Worm (Caenorhabditis elegans) whole organism, L2 larva: ENCODE data around the gene gst-32.

Source experiments
- C34F6.9 ChIP-seq: fragments of 150-350 bp; optimal IDR thresholded peaks from 2 replicates; lab custom pipeline; 2014; ENCODE audit warnings: missing biosample characterization, missing genetic modification characterization
- F13H6.1 ChIP-seq: sonication (generic microtip); optimal IDR thresholded peaks from 2 replicates; lab custom pipeline; 2016; ENCODE audit warnings: missing genetic modification characterization, missing compliant biosample characterization
- R02D3.7 ChIP-seq: fragments of 150-350 bp; optimal IDR thresholded peaks from 2 replicates; lab custom pipeline; 2014; ENCODE audit warnings: missing biosample characterization, missing genetic modification characterization
- Y55F3AM.14 ChIP-seq: fragments of 200-800 bp; sonication (Bioruptor generic); optimal IDR thresholded peaks from 2 replicates; lab custom pipeline; 2018; ENCODE audit warnings: mild to moderate bottlenecking, missing genetic modification characterization, missing compliant biosample characterization
- alr-1 ChIP-seq: fragments of 150-350 bp; optimal IDR thresholded peaks from 2 replicates; lab custom pipeline; 2014; ENCODE audit warnings: missing biosample characterization, missing genetic modification characterization
- aly-2 ChIP-seq: fragments of 150-350 bp; optimal IDR thresholded peaks from 2 replicates; lab custom pipeline; 2014; ENCODE audit warnings: missing biosample characterization, missing genetic modification characterization
- ama-1 ChIP-seq: fragments of 150-350 bp; optimal IDR thresholded peaks from 2 replicates; lab custom pipeline; 2018; ENCODE audit warnings: inconsistent platforms
- blmp-1 ChIP-seq: sonication (generic microtip); optimal IDR thresholded peaks from 2 replicates; lab custom pipeline; 2017; ENCODE audit warnings: missing genetic modification characterization, mild to moderate bottlenecking, missing compliant biosample characterization, antibody characterized with exemption, moderate library complexity; ENCODE audit not compliant: insufficient read depth
- ceh-16 ChIP-seq: fragments of 150-350 bp; optimal IDR thresholded peaks from 2 replicates; lab custom pipeline; 2014; ENCODE audit warnings: missing biosample characterization, missing genetic modification characterization
- ceh-82 ChIP-seq: fragments of 150-350 bp; optimal IDR thresholded peaks from 2 replicates; lab custom pipeline; 2014; ENCODE audit warnings: missing biosample characterization, missing genetic modification characterization
- crh-2 ChIP-seq: sonication (generic microtip); optimal IDR thresholded peaks from 2 replicates; lab custom pipeline; 2017; ENCODE audit warnings: missing biosample characterization, missing genetic modification characterization
- egl-27 ChIP-seq: sonication (generic microtip); optimal IDR thresholded peaks from 3 replicates; lab custom pipeline; 2017; ENCODE audit warnings: missing biosample characterization, missing genetic modification reagents, missing genetic modification characterization
- elt-1 ChIP-seq: fragments of 150-350 bp; optimal IDR thresholded peaks from 2 replicates; lab custom pipeline; 2014; ENCODE audit warnings: missing biosample characterization, missing genetic modification characterization
- elt-3 ChIP-seq: sonication (generic microtip); optimal IDR thresholded peaks from 2 replicates; lab custom pipeline; 2017; ENCODE audit warnings: missing biosample characterization, missing genetic modification characterization
- fos-1 ChIP-seq: fragments of 150-350 bp; optimal IDR thresholded peaks from 2 replicates; lab custom pipeline; 2014; ENCODE audit warnings: missing biosample characterization, missing genetic modification characterization
- lin-11 ChIP-seq: fragments of 150-350 bp; sonication (generic microtip); optimal IDR thresholded peaks from 2 replicates; lab custom pipeline; 2014; ENCODE audit warnings: missing biosample characterization, missing genetic modification characterization, inconsistent platforms, mixed read lengths
- lin-13 ChIP-seq: fragments of 150-350 bp; optimal IDR thresholded peaks from 2 replicates; lab custom pipeline; 2014; ENCODE audit warnings: missing biosample characterization, missing genetic modification reagents, missing genetic modification characterization
- lin-39 ChIP-seq: fragments of 150-350 bp; optimal IDR thresholded peaks from 2 replicates; lab custom pipeline; 2014; ENCODE audit warnings: missing biosample characterization, missing genetic modification reagents, missing genetic modification characterization
- mab-5 ChIP-seq: fragments of 150-350 bp; optimal IDR thresholded peaks from 2 replicates; lab custom pipeline; 2014; ENCODE audit warnings: missing biosample characterization, missing genetic modification characterization
- mdl-1 ChIP-seq, 2 experiments: fragments of 150-350 bp in 1 of 2; sonication (generic microtip) in 1 of 2; optimal IDR thresholded peaks; 2 replicates each; lab custom pipeline; 2017; ENCODE audit warnings: missing biosample characterization in 2 of 2, missing genetic modification characterization in 2 of 2
- nhr-11 ChIP-seq: fragments of 150-350 bp; optimal IDR thresholded peaks from 2 replicates; lab custom pipeline; 2014; ENCODE audit warnings: missing biosample characterization, missing genetic modification characterization
- nhr-12 ChIP-seq: fragments of 150-350 bp; optimal IDR thresholded peaks from 2 replicates; lab custom pipeline; 2014; ENCODE audit warnings: missing biosample characterization, missing genetic modification characterization
- nhr-129 ChIP-seq: fragments of 150-350 bp; optimal IDR thresholded peaks from 2 replicates; lab custom pipeline; 2014; ENCODE audit warnings: missing biosample characterization, missing genetic modification characterization
- nhr-21 ChIP-seq: fragments of 150-350 bp; optimal IDR thresholded peaks from 2 replicates; lab custom pipeline; 2014; ENCODE audit warnings: missing biosample characterization, missing genetic modification characterization
- nhr-23 ChIP-seq: fragments of 150-350 bp; optimal IDR thresholded peaks from 2 replicates; lab custom pipeline; 2014; ENCODE audit warnings: missing biosample characterization, missing genetic modification reagents, missing genetic modification characterization
- nhr-25 ChIP-seq: fragments of 150-350 bp; sonication (generic microtip); optimal IDR thresholded peaks from 3 replicates; lab custom pipeline; 2014; ENCODE audit warnings: missing biosample characterization, missing genetic modification characterization
- nhr-77 ChIP-seq: fragments of 150-350 bp; optimal IDR thresholded peaks from 2 replicates; lab custom pipeline; 2014; ENCODE audit warnings: missing biosample characterization, missing genetic modification characterization
- peb-1 ChIP-seq: fragments of 150-350 bp; optimal IDR thresholded peaks from 2 replicates; lab custom pipeline; 2014; ENCODE audit warnings: missing biosample characterization, missing genetic modification characterization
- skn-1 ChIP-seq: sonication (generic microtip); optimal IDR thresholded peaks from 2 replicates; lab custom pipeline; 2017; ENCODE audit warnings: missing biosample characterization, missing genetic modification characterization
- sma-3 ChIP-seq: sonication (generic microtip); optimal IDR thresholded peaks from 2 replicates; lab custom pipeline; 2016; ENCODE audit warnings: missing genetic modification reagents, missing genetic modification characterization, missing compliant biosample characterization
- sma-9 ChIP-seq, 2 experiments: fragments of 150-350 bp in 1 of 2; sonication (generic microtip) in 1 of 2; optimal IDR thresholded peaks; 2 replicates each; lab custom pipeline; 2014 to 2016; ENCODE audit warnings: missing genetic modification characterization in 2 of 2, mild to moderate bottlenecking in 1 of 2, missing biosample characterization in 1 of 2, missing compliant biosample characterization in 1 of 2, missing genetic modification reagents in 1 of 2, moderate library complexity in 1 of 2
- snpc-4 ChIP-seq: fragments of 150-350 bp; optimal IDR thresholded peaks from 2 replicates; lab custom pipeline; 2014; ENCODE audit warnings: missing biosample characterization, missing genetic modification characterization
- unc-39 ChIP-seq: fragments of 150-350 bp; optimal IDR thresholded peaks from 2 replicates; lab custom pipeline; 2014; ENCODE audit warnings: missing biosample characterization, missing genetic modification characterization
- unc-62 ChIP-seq: fragments of 150-350 bp; optimal IDR thresholded peaks from 2 replicates; lab custom pipeline; 2014; ENCODE audit warnings: missing biosample characterization, missing genetic modification reagents, missing genetic modification characterization
- zag-1 ChIP-seq: fragments of 150-350 bp; optimal IDR thresholded peaks from 2 replicates; lab custom pipeline; 2014; ENCODE audit warnings: missing biosample characterization, missing genetic modification characterization
- ztf-11 ChIP-seq: sonication (generic microtip); optimal IDR thresholded peaks from 2 replicates; lab custom pipeline; 2017; ENCODE audit warnings: missing biosample characterization, missing genetic modification characterization
- ztf-4 ChIP-seq: fragments of 150-350 bp; optimal IDR thresholded peaks from 2 replicates; lab custom pipeline; 2014; ENCODE audit warnings: missing biosample characterization, missing genetic modification characterization

Gene gst-32

ce11 chrII:15218609-15219008 lies 40.2 kb upstream of the gst-32 start:
- TF ChIP-seq ceh-82 (tag; lab: Kevin White, UChicago) (no peak), ama-1 (lab: Kevin White, UChicago) (no peak), lin-39 (tag; lab: Kevin White, UChicago) (no peak), lin-13 (GFP tag; lab: Kevin White, UChicago) (no peak), skn-1 (tag; lab: Kevin White, UChicago) (no peak), nhr-77 (tag; lab: Kevin White, UChicago) (no peak), alr-1 (tag; lab: Kevin White, UChicago) (no peak), nhr-12 (tag; lab: Kevin White, UChicago) (no peak), sma-3 (GFP tag; lab: Kevin White, UChicago) (no peak), Y55F3AM.14 (GFP tag; lab: Kevin White, UChicago) (no peak), C34F6.9 (tag; lab: Kevin White, UChicago) (no peak), lin-11 (no peak), egl-27 (tag; lab: Kevin White, UChicago) (no peak), ztf-11 (tag; lab: Kevin White, UChicago) (no peak), unc-62 (GFP tag; lab: Kevin White, UChicago) (no peak), ztf-4 (tag; lab: Kevin White, UChicago) (no peak)

DNA sequence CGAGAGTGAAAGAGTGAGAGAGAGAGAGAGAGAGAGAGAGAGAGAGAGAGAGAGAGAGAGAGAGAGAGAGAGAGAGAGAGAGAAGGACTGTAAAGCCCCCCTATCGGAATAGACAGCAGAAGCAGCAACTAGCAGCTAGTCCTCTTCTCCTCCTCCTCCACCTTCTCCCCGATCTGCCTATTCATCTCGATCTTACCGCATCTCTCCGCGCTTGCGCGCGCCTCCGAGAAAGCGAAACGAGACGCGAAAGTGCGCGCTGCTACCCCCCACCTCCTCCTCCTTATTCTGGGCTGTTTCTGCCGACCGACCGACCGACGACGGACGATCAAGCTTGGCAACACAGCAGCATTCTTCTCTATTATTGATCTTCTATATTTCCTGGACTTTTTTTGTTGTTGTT lies 39.6 kb upstream of the gst-32 start:
- TF ChIP-seq blmp-1 (tag; lab: Kevin White, UChicago): peak; percentile 11
- TF ChIP-seq zag-1: no peak
- no peak for TF ChIP-seq egl-27 (tag; lab: Kevin White, UChicago)
- TF ChIP-seq unc-39 (tag; lab: Kevin White, UChicago): no peak

ce11 chrII:15213732-15214131 lies 35.3 kb upstream of the gst-32 start:
- TF ChIP-seq elt-1 (tag; lab: Kevin White, UChicago) (peak; percentile 99), ceh-16 (tag; lab: Kevin White, UChicago) (peak; percentile 61), nhr-23 (tag; lab: Kevin White, UChicago) (peak; percentile 32), F13H6.1 (tag; lab: Kevin White, UChicago) (peak; percentile 46), fos-1 (tag; lab: Kevin White, UChicago) (no peak), nhr-25 (tag; lab: Kevin White, UChicago) (peak; percentile 37), ztf-4 (tag; lab: Kevin White, UChicago) (no peak), lin-39 (tag; lab: Kevin White, UChicago) (no peak), sma-9 (GFP tag; optimal IDR thresholded peaks at IDR 0.05; lab: Kevin White, UChicago) (peak; percentile 86), sma-9 (tag; optimal IDR thresholded peaks at IDR 0.05; lab: Kevin White, UChicago) (no peak), blmp-1 (tag; lab: Kevin White, UChicago) (peak; percentile 16), egl-27 (tag; lab: Kevin White, UChicago) (peak; percentile 18), R02D3.7 (tag; lab: Kevin White, UChicago) (no peak), nhr-11 (tag; lab: Kevin White, UChicago) (no peak)

DNA sequence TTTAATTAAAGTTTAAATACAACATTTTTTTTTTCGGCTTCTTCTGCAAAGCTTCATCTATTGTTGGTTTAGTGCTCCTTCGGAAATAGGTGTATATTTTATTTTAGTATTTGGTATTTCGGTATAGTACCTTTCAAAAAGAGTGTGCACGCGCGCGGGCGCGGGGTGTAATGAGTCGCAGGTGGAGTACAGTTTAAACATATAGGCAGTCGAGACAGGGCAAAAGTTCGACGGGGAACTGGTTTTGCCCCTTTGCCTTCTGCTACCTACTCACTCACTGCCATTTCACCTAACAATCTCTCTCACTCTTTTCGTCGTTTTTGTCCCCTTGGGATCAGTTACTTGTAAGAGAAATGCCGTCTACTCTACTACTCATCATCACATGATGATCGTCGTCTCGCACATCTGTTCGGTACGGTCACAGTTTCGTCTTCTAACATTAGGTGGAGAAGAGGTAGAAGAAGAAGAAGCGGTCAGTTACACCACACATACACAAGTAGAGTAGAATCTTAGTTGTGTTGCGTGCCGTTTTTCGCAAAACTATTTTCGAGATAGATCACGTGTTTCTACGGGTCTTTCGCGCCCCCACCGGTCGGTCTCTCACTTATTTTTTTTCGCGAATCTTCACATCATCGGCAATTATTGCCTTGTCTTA lies 34.0 kb upstream of the gst-32 start:
- TF ChIP-seq F13H6.1 (tag; lab: Kevin White, UChicago): peak; percentile 77
- TF ChIP-seq ceh-16 (tag; lab: Kevin White, UChicago): peak; percentile 46
- no peak for TF ChIP-seq mdl-1 (tag; optimal IDR thresholded peaks at IDR 0.05; lab: Kevin White, UChicago)
- TF ChIP-seq crh-2 (tag; lab: Kevin White, UChicago): peak; percentile 53
- peak; percentile 86 for TF ChIP-seq nhr-25 (tag; lab: Kevin White, UChicago)
- no peak for TF ChIP-seq ztf-11 (tag; lab: Kevin White, UChicago)
- peak; percentile 89 for TF ChIP-seq nhr-129 (tag; lab: Kevin White, UChicago)
- TF ChIP-seq R02D3.7 (tag; lab: Kevin White, UChicago): no peak
- no peak for TF ChIP-seq ceh-82 (tag; lab: Kevin White, UChicago)
- TF ChIP-seq lin-13 (GFP tag; lab: Kevin White, UChicago): no peak
- peak; percentile 59 for TF ChIP-seq nhr-21 (tag; lab: Kevin White, UChicago)
- no peak for TF ChIP-seq nhr-11 (tag; lab: Kevin White, UChicago)
- no peak for TF ChIP-seq Y55F3AM.14 (GFP tag; lab: Kevin White, UChicago)
- TF ChIP-seq aly-2 (tag; lab: Kevin White, UChicago): no peak
- TF ChIP-seq fos-1 (tag; lab: Kevin White, UChicago): peak; percentile 19
- TF ChIP-seq snpc-4 (tag; lab: Kevin White, UChicago): no peak
- peak; percentile 74 for TF ChIP-seq sma-3 (GFP tag; lab: Kevin White, UChicago)
- TF ChIP-seq elt-1 (tag; lab: Kevin White, UChicago): no peak
- TF ChIP-seq peb-1 (tag; lab: Kevin White, UChicago): no peak
- no peak for TF ChIP-seq nhr-23 (tag; lab: Kevin White, UChicago)
- no peak for TF ChIP-seq unc-62 (GFP tag; lab: Kevin White, UChicago)
- TF ChIP-seq ztf-4 (tag; lab: Kevin White, UChicago): peak; percentile 57
- TF ChIP-seq elt-3 (tag; lab: Kevin White, UChicago): no peak
- TF ChIP-seq sma-9 (GFP tag; optimal IDR thresholded peaks at IDR 0.05; lab: Kevin White, UChicago): peak; percentile 69
- no peak for TF ChIP-seq sma-9 (tag; optimal IDR thresholded peaks at IDR 0.05; lab: Kevin White, UChicago)
- TF ChIP-seq mab-5 (tag; lab: Kevin White, UChicago): no peak
- peak; percentile 71 for TF ChIP-seq blmp-1 (tag; lab: Kevin White, UChicago)
